Worm (Caenorhabditis elegans) whole organism, late embryonic: Measurements from ENCODE around the gene dnj-3.

ENCODE experiments used
- elt-2 ChIP-seq: sonication (generic microtip); optimal IDR thresholded peaks from 2 replicates; lab custom pipeline; 2016; ENCODE audit warnings: missing genetic modification reagents, missing genetic modification characterization, missing compliant biosample characterization
- fkh-10 ChIP-seq: fragments of 150-350 bp; optimal IDR thresholded peaks from 2 replicates; lab custom pipeline; 2014; ENCODE audit warnings: missing biosample characterization, missing genetic modification reagents, missing genetic modification characterization
- hlh-30 ChIP-seq: sonication (generic microtip); optimal IDR thresholded peaks from 2 replicates; lab custom pipeline; 2017; ENCODE audit warnings: antibody characterized with exemption, missing genetic modification characterization, missing compliant biosample characterization; ENCODE audit not compliant: insufficient read depth
- hlh-6 ChIP-seq: sonication (generic microtip); optimal IDR thresholded peaks from 2 replicates; lab custom pipeline; 2016; ENCODE audit warnings: missing genotype, missing genetic modification characterization, missing compliant biosample characterization
- nfya-1 ChIP-seq: sonication (generic microtip); optimal IDR thresholded peaks from 2 replicates; lab custom pipeline; 2017; ENCODE audit warnings: missing genetic modification characterization, mild to moderate bottlenecking, missing compliant biosample characterization, antibody characterized with exemption, moderate library complexity
- pha-4 ChIP-seq: fragments of 150-350 bp; optimal IDR thresholded peaks from 2 replicates; lab custom pipeline; 2018; ENCODE audit warnings: missing biosample characterization, missing genetic modification reagents, missing genetic modification characterization
- pros-1 ChIP-seq: fragments of 150-350 bp; optimal IDR thresholded peaks from 2 replicates; lab custom pipeline; 2014; ENCODE audit warnings: missing biosample characterization, missing genetic modification reagents, missing genetic modification characterization
- sox-4 ChIP-seq: sonication (generic microtip); optimal IDR thresholded peaks from 2 replicates; lab custom pipeline; 2017; ENCODE audit warnings: mild to moderate bottlenecking, missing genetic modification characterization, inconsistent platforms, missing compliant biosample characterization
- unc-55 ChIP-seq: sonication (generic microtip); optimal IDR thresholded peaks from 2 replicates; lab custom pipeline; 2017; ENCODE audit warnings: missing biosample characterization, missing genetic modification reagents, missing genetic modification characterization
- ztf-16 ChIP-seq: sonication (generic microtip); optimal IDR thresholded peaks from 2 replicates; lab custom pipeline; 2017; ENCODE audit warnings: missing genetic modification characterization, missing compliant biosample characterization

DNA sequence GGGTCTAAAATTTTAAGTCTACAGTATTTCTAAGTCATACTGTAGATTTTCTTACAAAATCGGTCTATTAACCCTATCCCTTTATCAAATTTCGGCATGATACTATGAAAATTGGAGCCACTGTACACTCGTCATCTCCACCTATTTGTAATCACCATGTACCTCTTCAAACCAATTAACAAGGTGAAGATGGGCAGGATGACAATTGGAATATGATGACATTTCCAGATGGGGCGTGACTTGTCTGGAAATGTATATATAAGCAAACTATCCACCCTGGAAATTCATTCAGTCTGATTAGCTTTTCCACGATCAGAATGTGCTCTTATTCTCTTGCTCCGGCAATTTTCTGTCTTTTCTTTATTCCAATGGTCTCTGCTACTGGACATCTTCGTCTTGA lies 40.8 kb downstream of the dnj-3 start, which contains the start of gene Y75B12A.2:
- TF ChIP-seq pha-4 (tag; lab: Kevin White, UChicago) (no peak), fkh-10 (GFP tag; lab: Kevin White, UChicago) (no peak), unc-55 (GFP tag; lab: Kevin White, UChicago) (no peak), ztf-16 (tag; lab: Kevin White, UChicago) (no peak), sox-4 (no peak), pros-1 (tag; lab: Kevin White, UChicago) (no peak), elt-2 (tag; lab: Kevin White, UChicago) (no peak), hlh-6 (no peak), nfya-1 (tag; lab: Kevin White, UChicago) (no peak), hlh-30 (tag; lab: Kevin White, UChicago) (no peak)
